Fruit fly (Drosophila melanogaster): Measurements from ENCODE around the gene myd.
A peak's percentile ranks its signal among the peaks of the same experiment; 100 is the strongest.

The myd gene

DNA sequence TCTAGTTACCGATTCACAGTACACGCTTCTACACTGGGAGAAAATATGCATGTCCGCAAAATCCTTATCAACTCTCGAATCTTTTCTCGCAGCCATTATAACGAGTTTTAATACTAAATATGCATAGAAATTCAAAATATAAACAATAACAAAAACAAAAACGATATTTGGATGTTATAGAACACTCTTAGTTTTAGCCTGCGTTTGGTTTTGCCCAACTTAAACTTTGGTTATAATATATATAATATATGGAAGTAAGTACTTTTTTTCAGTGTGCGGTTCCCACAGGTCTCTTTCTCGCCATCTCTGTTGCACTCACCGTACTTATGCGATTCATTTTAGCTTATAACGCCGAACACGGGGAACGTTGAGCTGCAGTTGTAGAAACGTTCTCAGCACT is 31.3 kb downstream of the myd start, which contains the start of gene cry (continued):
- TF ChIP-seq fru (optimal IDR thresholded peaks at IDR 0.05) = no peak
- no peak for TF ChIP-seq chinmo (GFP tag; IDR thresholded peaks at IDR 0.05; ENCODE audit: partially characterized antibody)
- TF ChIP-seq salm (tag; optimal IDR thresholded peaks at IDR 0.05) = no peak
- no peak for TF ChIP-seq C15 (GFP tag; IDR thresholded peaks at IDR 0.05)
- TF ChIP-seq CG3065 (GFP tag; optimal IDR thresholded peaks at IDR 0.05) = no peak
- no peak for TF ChIP-seq CG1024 (GFP tag; IDR thresholded peaks at IDR 0.05)
- peak; percentile 76 for TF ChIP-seq CG18262 (tag; optimal IDR thresholded peaks at IDR 0.05)
- no peak for TF ChIP-seq BtbVII (GFP tag; optimal IDR thresholded peaks at IDR 0.05)
- peak; percentile 75 for TF ChIP-seq Oli (tag; optimal IDR thresholded peaks at IDR 0.05)
- no peak for TF ChIP-seq luna (GFP tag; optimal IDR thresholded peaks at IDR 0.05)
- no peak for TF ChIP-seq CG6813 (GFP tag; optimal IDR thresholded peaks at IDR 0.05)
- peak; percentile 16 for TF ChIP-seq CG5245 (GFP tag; optimal IDR thresholded peaks at IDR 0.05)
- TF ChIP-seq dysf (GFP tag; IDR thresholded peaks at IDR 0.05) = no peak
- peak; percentile 17; the same call in 1 of the 3 replicates for TF ChIP-seq so (GFP tag; IDR thresholded peaks at IDR 0.05)
- TF ChIP-seq ro (GFP tag; IDR thresholded peaks at IDR 0.05) = no peak
- 0 out of 3 replicates have a peak, but pooled peaks have one; percentile 47 for TF ChIP-seq CG11695 (GFP tag; IDR thresholded peaks at IDR 0.05)
- no peak for TF ChIP-seq CG14667 (GFP tag; IDR thresholded peaks at IDR 0.05)
- TF ChIP-seq pfk (GFP tag; optimal IDR thresholded peaks at IDR 0.05) = no peak
- no peak for TF ChIP-seq fd102C (GFP tag; optimal IDR thresholded peaks at IDR 0.05)
- TF ChIP-seq CG11456 (GFP tag; IDR thresholded peaks at IDR 0.05) = no peak
- peak; percentile 74 for TF ChIP-seq Ets65A (GFP tag)
- TF ChIP-seq Doc2 (GFP tag; IDR thresholded peaks at IDR 0.05) = no peak
- no peak for TF ChIP-seq yki (optimal IDR thresholded peaks at IDR 0.05)
- no peak for TF ChIP-seq oc (tag; optimal IDR thresholded peaks at IDR 0.05)
- TF ChIP-seq CG12744 (GFP tag; optimal IDR thresholded peaks at IDR 0.05) = no peak
- TF ChIP-seq CG15601 (tag; optimal IDR thresholded peaks at IDR 0.05) = peak; percentile 55
- TF ChIP-seq croc (GFP tag; conservative IDR thresholded peaks at IDR 0.05) = peak; percentile 49; the same call in 1 of the 3 replicates
- no peak for TF ChIP-seq CG16863 (GFP tag; optimal IDR thresholded peaks at IDR 0.05)
- no peak for TF ChIP-seq unpg (GFP tag; optimal IDR thresholded peaks at IDR 0.05)
- TF ChIP-seq CG1647 (GFP tag; optimal IDR thresholded peaks at IDR 0.05) = no peak
- TF ChIP-seq Nf-YB (GFP tag; optimal IDR thresholded peaks at IDR 0.05) = peak; percentile 3
- TF ChIP-seq CG10543 (GFP tag; optimal IDR thresholded peaks at IDR 0.05) = no peak
- TF ChIP-seq Hmr (GFP tag; optimal IDR thresholded peaks at IDR 0.05) = peak; percentile 20
- no peak for TF ChIP-seq da (GFP tag; optimal IDR thresholded peaks at IDR 0.05)
- TF ChIP-seq Sin3A (optimal IDR thresholded peaks at IDR 0.05) = no peak
- TF ChIP-seq sob (GFP tag; IDR thresholded peaks at IDR 0.05) = no peak
- TF ChIP-seq CG3847 (GFP tag; IDR thresholded peaks at IDR 0.05) = 0 out of 2 replicates have a peak, but pooled peaks have one; percentile 11
- no peak for TF ChIP-seq bbx (GFP tag; IDR thresholded peaks at IDR 0.05; ENCODE audit: partially characterized antibody)

DNA sequence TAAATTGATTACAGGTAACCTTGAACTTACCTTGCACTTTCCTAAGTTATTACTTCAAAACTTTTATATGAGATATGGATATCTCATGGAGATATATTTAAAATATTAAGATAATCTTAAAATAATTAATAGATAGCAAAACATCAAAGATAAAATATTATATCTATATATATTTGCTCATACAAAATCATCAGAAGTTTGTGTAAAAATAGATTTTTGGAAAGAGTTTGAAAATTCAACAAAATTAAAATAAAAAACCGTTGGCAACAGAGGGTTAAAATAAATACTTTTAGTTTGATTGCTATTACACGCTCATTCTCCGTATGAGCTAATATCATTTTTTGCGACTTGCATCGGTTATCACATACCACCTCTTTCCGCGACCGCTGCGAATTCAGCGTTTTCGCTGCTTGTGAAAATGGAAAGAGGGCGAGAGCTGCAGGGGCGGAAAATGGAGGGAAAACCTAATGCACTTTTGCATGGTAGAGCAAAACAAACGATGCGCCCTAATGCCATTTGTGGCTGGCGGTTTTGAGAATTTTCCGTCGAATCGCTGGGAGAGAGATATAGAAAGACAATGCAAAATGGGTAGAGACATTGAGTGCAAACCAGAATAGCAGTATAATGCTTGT is 32.2 kb downstream of the myd start:
- TF ChIP-seq ap (GFP tag; IDR thresholded peaks at IDR 0.05) = no peak
- no peak for TF ChIP-seq Side (GFP tag; optimal IDR thresholded peaks at IDR 0.05)

DNA sequence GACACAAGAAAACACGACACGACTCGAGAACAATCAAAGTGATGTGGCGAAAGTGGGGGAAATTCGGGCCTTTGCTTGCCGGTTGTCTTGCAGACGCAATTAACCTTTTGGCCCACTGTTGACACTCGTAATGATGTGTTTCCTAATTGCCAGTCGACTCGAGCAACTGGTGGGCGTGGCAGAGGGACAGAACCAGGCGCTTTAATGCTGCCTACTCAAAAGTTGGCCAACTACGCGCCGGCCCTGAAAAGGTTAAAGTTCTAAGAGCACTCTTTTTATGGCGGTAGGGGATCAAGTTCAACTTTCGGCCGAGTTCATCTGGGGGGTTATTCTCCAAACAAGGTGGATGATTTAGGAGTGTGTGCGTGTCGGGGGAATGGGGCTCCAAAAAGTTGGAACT is 40.9 kb downstream of the myd start:
- TF ChIP-seq rib (GFP tag; IDR thresholded peaks at IDR 0.05) (no peak), eyg (GFP tag; optimal IDR thresholded peaks at IDR 0.05) (no peak), scrt (GFP tag; optimal IDR thresholded peaks at IDR 0.05) (peak; percentile 59), ac (GFP tag; optimal IDR thresholded peaks at IDR 0.05) (no peak), grn (GFP tag; optimal IDR thresholded peaks at IDR 0.05) (no peak), HHEX (GFP tag; optimal IDR thresholded peaks at IDR 0.05) (no peak), Ets65A (GFP tag) (peak; percentile 67), CG5953 (GFP tag; IDR thresholded peaks at IDR 0.05) (no peak), Med (GFP tag) (peak; percentile 1), Dip2 (GFP tag; IDR thresholded peaks at IDR 0.05) (no peak), CG10979 (tag; optimal IDR thresholded peaks at IDR 0.05) (no peak), CG13123 (GFP tag; optimal IDR thresholded peaks at IDR 0.05) (no peak), CG15011 (GFP tag; optimal IDR thresholded peaks at IDR 0.05) (no peak), kni (GFP tag; optimal IDR thresholded peaks at IDR 0.05) (no peak)
